Fruit fly (Drosophila melanogaster): ENCODE results near the gene alpha-Man-Ib.

The alpha-Man-Ib gene

dm6 chr3R:29151621-29152092 is 39.0 kb upstream of the alpha-Man-Ib start, which contains the start of gene eIF2D (continued):
- no peak for TF ChIP-seq YL-1 (GFP tag; optimal IDR thresholded peaks at IDR 0.05)
- TF ChIP-seq CG8388 (GFP tag; optimal IDR thresholded peaks at IDR 0.05): peak; percentile 45
- peak; percentile 75 for TF ChIP-seq Xrp1 (GFP tag; IDR thresholded peaks at IDR 0.05)
- TF ChIP-seq ci (GFP tag; IDR thresholded peaks at IDR 0.05): peak; percentile 81; the same call in 2 of the 3 replicates
- no peak for TF ChIP-seq hb (GFP tag; IDR thresholded peaks at IDR 0.05; ENCODE audit: partially characterized antibody)
- TF ChIP-seq CG9797 (GFP tag; optimal IDR thresholded peaks at IDR 0.05): no peak
- TF ChIP-seq CG1832 (GFP tag; optimal IDR thresholded peaks at IDR 0.05): no peak
- TF ChIP-seq C15 (GFP tag; IDR thresholded peaks at IDR 0.05): no peak
- peak; percentile 81 for TF ChIP-seq CG17829 (tag; optimal IDR thresholded peaks at IDR 0.05)
- TF ChIP-seq D19B (GFP tag; optimal IDR thresholded peaks at IDR 0.05): peak; percentile 41
- peak; percentile 1 for TF ChIP-seq gfzf (GFP tag; optimal IDR thresholded peaks at IDR 0.05)
- peak; percentile 42; the same call in 1 of the 2 replicates for TF ChIP-seq CG11247 (GFP tag; IDR thresholded peaks at IDR 0.05)
- no peak for TF ChIP-seq pfk (GFP tag; optimal IDR thresholded peaks at IDR 0.05)
- peak; percentile 36 for TF ChIP-seq CG12155 (GFP tag; optimal IDR thresholded peaks at IDR 0.05)
- peak; percentile 54 for TF ChIP-seq chn (GFP tag; optimal IDR thresholded peaks at IDR 0.05)
- no peak for TF ChIP-seq CG1792 (GFP tag; optimal IDR thresholded peaks at IDR 0.05)
- peak; percentile 66 for TF ChIP-seq CG15696 (tag; optimal IDR thresholded peaks at IDR 0.05)
- no peak for TF ChIP-seq CG11723 (GFP tag; optimal IDR thresholded peaks at IDR 0.05)
- peak; percentile 37 for TF ChIP-seq CG10366 (GFP tag; IDR thresholded peaks at IDR 0.05)
- TF ChIP-seq ro (GFP tag; IDR thresholded peaks at IDR 0.05): no peak
- peak; percentile 20 for TF ChIP-seq nom (GFP tag; optimal IDR thresholded peaks at IDR 0.05)
- peak; percentile 24 for TF ChIP-seq kni (GFP tag; optimal IDR thresholded peaks at IDR 0.05)
- peak; percentile 69 for TF ChIP-seq grau (tag; optimal IDR thresholded peaks at IDR 0.05)
- TF ChIP-seq CG12219 (GFP tag; optimal IDR thresholded peaks at IDR 0.05): peak; percentile 55
- TF ChIP-seq z (GFP tag; IDR thresholded peaks at IDR 0.05): no peak
- TF ChIP-seq chif (GFP tag; optimal IDR thresholded peaks at IDR 0.05): peak; percentile 37
- TF ChIP-seq cas (GFP tag; IDR thresholded peaks at IDR 0.05): peak; percentile 71
- TF ChIP-seq Ada2b (GFP tag; IDR thresholded peaks at IDR 0.05): peak; percentile 57; the same call in 1 of the 2 replicates
- TF ChIP-seq Dll (GFP tag; IDR thresholded peaks at IDR 0.05; ENCODE audit: partially characterized antibody): no peak
- 0 out of 4 replicates have a peak, but pooled peaks have one; percentile 8 for TF ChIP-seq Gug (GFP tag; IDR thresholded peaks at IDR 0.05)
- TF ChIP-seq Ets97D (GFP tag; optimal IDR thresholded peaks at IDR 0.05): peak; percentile 35
- TF ChIP-seq CG10565 (GFP tag; optimal IDR thresholded peaks at IDR 0.05): no peak
- TF ChIP-seq Sry-β (GFP tag; optimal IDR thresholded peaks at IDR 0.05): peak; percentile 95
- TF ChIP-seq bsh (GFP tag; optimal IDR thresholded peaks at IDR 0.05): peak; percentile 1 to 61
- peak; percentile 63 for TF ChIP-seq CG17359 (tag; optimal IDR thresholded peaks at IDR 0.05)
- peak; percentile 64 for TF ChIP-seq nerfin-1 (tag; optimal IDR thresholded peaks at IDR 0.05)
- TF ChIP-seq CG13775 (GFP tag; optimal IDR thresholded peaks at IDR 0.05): peak; percentile 60
- TF ChIP-seq Hsf (GFP tag; optimal IDR thresholded peaks at IDR 0.05): peak; percentile 50
- peak; percentile 49; the same call in 2 of the 3 replicates for TF ChIP-seq tgo (GFP tag; IDR thresholded peaks at IDR 0.05)
- peak; percentile 72 for TF ChIP-seq chm (GFP tag; IDR thresholded peaks at IDR 0.05)
- peak; percentile 53 for TF ChIP-seq Ptx1 (GFP tag; IDR thresholded peaks at IDR 0.05)
- TF ChIP-seq Ssrp (tag; optimal IDR thresholded peaks at IDR 0.05): peak; percentile 34
- TF ChIP-seq dmrt99B (tag; optimal IDR thresholded peaks at IDR 0.05): no peak
- peak; percentile 62 for TF ChIP-seq CG6854 (GFP tag; optimal IDR thresholded peaks at IDR 0.05)
- no peak for TF ChIP-seq repo (GFP tag; optimal IDR thresholded peaks at IDR 0.05)
- TF ChIP-seq MBD-R2 (GFP tag; IDR thresholded peaks at IDR 0.05): peak; percentile 78
- TF ChIP-seq Rfx (GFP tag; IDR thresholded peaks at IDR 0.05): peak; percentile 76
- TF ChIP-seq E2f2 (GFP tag; IDR thresholded peaks at IDR 0.05): peak; percentile 50; the same call in 1 of the 2 replicates
- TF ChIP-seq bowl (GFP tag; IDR thresholded peaks at IDR 0.05): no peak
- peak; percentile 47; the same call in 1 of the 2 replicates for TF ChIP-seq CG5953 (GFP tag; IDR thresholded peaks at IDR 0.05)
